Fruit fly (Drosophila melanogaster) Kc167 (cell line): ENCODE data around the gene CG14818.

ENCODE experiments used
- Myc ChIP-seq: fragments of >200 bp; optimal IDR thresholded peaks from 2 replicates; lab custom pipeline; 2017; ENCODE audit warnings: missing external identifiers
- Sin3A ChIP-seq: fragments of >200 bp; optimal IDR thresholded peaks from 2 replicates; lab custom pipeline; 2018; ENCODE audit warnings: missing external identifiers
- h ChIP-seq: fragments of >200 bp; optimal IDR thresholded peaks from 3 replicates; lab custom pipeline; 2018; ENCODE audit warnings: missing external identifiers
- insv ChIP-seq: fragments of >200 bp; optimal IDR thresholded peaks from 3 replicates; lab custom pipeline; 2018; ENCODE audit warnings: missing external identifiers
- psq ChIP-seq: fragments of >200 bp; optimal IDR thresholded peaks from 2 replicates; lab custom pipeline; 2017; ENCODE audit warnings: missing external identifiers
- ttk ChIP-seq: sonication (Bioruptor generic); optimal IDR thresholded peaks from 2 replicates; lab custom pipeline; 2017; ENCODE audit warnings: missing external identifiers

DNA sequence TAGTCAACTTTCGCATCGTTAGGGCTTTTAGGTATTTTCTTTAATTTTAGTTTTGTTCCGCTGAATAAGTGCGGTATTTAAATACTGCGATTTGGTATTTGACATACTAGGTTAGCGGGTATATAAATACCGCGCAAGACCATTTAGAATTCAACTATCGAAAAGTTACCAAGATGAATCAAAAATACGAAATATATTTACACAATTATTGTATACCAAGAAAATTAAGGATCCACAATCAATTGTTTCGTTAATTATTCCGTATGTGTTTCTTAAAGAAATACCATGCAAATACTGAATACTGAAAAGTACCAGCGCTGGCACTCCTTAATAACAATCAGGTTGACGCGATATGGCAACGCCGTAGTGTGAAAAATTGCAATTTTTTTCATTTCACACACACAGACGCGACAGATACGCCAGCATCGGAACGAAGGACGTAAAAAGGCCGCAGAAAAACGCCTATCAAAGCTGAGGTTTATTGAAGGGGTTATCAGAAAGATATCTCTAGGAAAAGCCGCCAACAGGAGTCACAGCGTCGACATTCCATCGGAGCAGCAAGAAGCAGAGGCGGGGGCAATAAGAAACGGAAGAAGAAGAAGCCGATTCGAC, 6.0 kb downstream of the CG14818 start, which contains the start of the genes Pgam5 and Vps26:
- TF ChIP-seq Sin3A (lab: Kevin White, UChicago): no peak
- TF ChIP-seq h (lab: Kevin White, UChicago): no peak
- no peak for TF ChIP-seq insv (lab: Kevin White, UChicago)
- TF ChIP-seq Myc (lab: Kevin White, UChicago): no peak
- TF ChIP-seq psq (lab: Kevin White, UChicago): no peak
- no peak for TF ChIP-seq ttk (lab: Kevin White, UChicago)
